Worm (Caenorhabditis elegans) whole organism, L1 larva: ENCODE data around the gene act-5.
A peak's percentile ranks its signal among the peaks of the same experiment; 100 is the strongest.

Source experiments
- C16A3.4 ChIP-seq: fragments of 150-350 bp; optimal IDR thresholded peaks from 2 replicates; lab custom pipeline; 2014; ENCODE audit warnings: missing biosample characterization, missing genetic modification characterization
- F16B12.6 ChIP-seq: fragments of 150-350 bp; optimal IDR thresholded peaks from 2 replicates; lab custom pipeline; 2014; ENCODE audit warnings: missing biosample characterization, missing genetic modification characterization
- ama-1 ChIP-seq: fragments of 150-350 bp; optimal IDR thresholded peaks from 2 replicates; lab custom pipeline; 2014
- ceh-63 ChIP-seq: fragments of 200-800 bp; sonication (Bioruptor generic); optimal IDR thresholded peaks from 2 replicates; lab custom pipeline; 2018; ENCODE audit warnings: mild to moderate bottlenecking, missing genetic modification characterization, missing compliant biosample characterization
- ceh-88 ChIP-seq: fragments of 200-800 bp; sonication (Bioruptor generic); IDR thresholded peaks from 2 replicates; pipeline ENCODE4 v1.3.6; 2022; ENCODE audit warnings: missing genetic modification characterization, missing compliant biosample characterization
- ceh-90 ChIP-seq: sonication (generic microtip); optimal IDR thresholded peaks from 2 replicates; lab custom pipeline; 2016; ENCODE audit warnings: missing genetic modification characterization, missing compliant biosample characterization
- efl-3 ChIP-seq: fragments of 200-800 bp; sonication (Bioruptor generic); optimal IDR thresholded peaks from 2 replicates; lab custom pipeline; 2018; ENCODE audit warnings: mild to moderate bottlenecking, missing genetic modification characterization, missing compliant biosample characterization
- elt-2 ChIP-seq: sonication (generic microtip); optimal IDR thresholded peaks from 2 replicates; lab custom pipeline; 2016; ENCODE audit warnings: missing genetic modification characterization, mild to moderate bottlenecking, inconsistent platforms, missing compliant biosample characterization, missing genetic modification reagents
- ets-5 ChIP-seq: fragments of 200-800 bp; sonication (Bioruptor generic); IDR thresholded peaks from 2 replicates; pipeline ENCODE4 v1.3.6; 2022; ENCODE audit warnings: missing genetic modification characterization, missing compliant biosample characterization
- fkh-10 ChIP-seq: sonication (generic microtip); optimal IDR thresholded peaks from 2 replicates; lab custom pipeline; 2017; ENCODE audit warnings: missing biosample characterization, missing genetic modification reagents, missing genetic modification characterization
- fkh-8 ChIP-seq: sonication (generic microtip); optimal IDR thresholded peaks from 2 replicates; lab custom pipeline; 2016; ENCODE audit warnings: mild to moderate bottlenecking, missing genetic modification characterization, missing compliant biosample characterization
- lin-14 ChIP-seq: fragments of 200-800 bp; sonication (Bioruptor generic); optimal IDR thresholded peaks from 2 replicates; lab custom pipeline; 2018; ENCODE audit warnings: mild to moderate bottlenecking, missing genetic modification characterization, moderate library complexity, missing compliant biosample characterization
- lin-15B ChIP-seq: fragments of 150-350 bp; sonication (generic microtip); optimal IDR thresholded peaks from 3 replicates; lab custom pipeline; 2014; ENCODE audit warnings: missing biosample characterization, missing genetic modification characterization
- lin-35 ChIP-seq, 2 experiments: fragments of 150-350 bp; optimal IDR thresholded peaks; 2 replicates each; lab custom pipeline; 2014; ENCODE audit warnings: missing biosample characterization in 2 of 2, missing genetic modification characterization in 2 of 2, missing genetic modification reagents in 2 of 2
- lin-39 ChIP-seq: fragments of 150-350 bp; optimal IDR thresholded peaks from 2 replicates; lab custom pipeline; 2014; ENCODE audit warnings: missing biosample characterization, missing genetic modification reagents, missing genetic modification characterization
- lsy-2 ChIP-seq, 2 experiments: fragments of 150-350 bp; optimal IDR thresholded peaks; 2 replicates each; lab custom pipeline; 2014; ENCODE audit warnings: missing biosample characterization in 2 of 2, missing genetic modification characterization in 2 of 2
- mab-9 ChIP-seq: fragments of 200-800 bp; sonication (Bioruptor generic); IDR thresholded peaks from 2 replicates; pipeline ENCODE4 v1.3.6; 2022; ENCODE audit warnings: missing genetic modification reagents, missing genetic modification characterization, missing compliant biosample characterization
- mdl-1 ChIP-seq, 2 experiments: fragments of 150-350 bp; optimal IDR thresholded peaks; 2 replicates each; lab custom pipeline; 2014 to 2017; ENCODE audit warnings: missing biosample characterization in 2 of 2, missing genetic modification characterization in 2 of 2, inconsistent platforms in 1 of 2
- mef-2 ChIP-seq: fragments of 150-350 bp; optimal IDR thresholded peaks from 2 replicates; lab custom pipeline; 2014; ENCODE audit warnings: missing biosample characterization, missing genetic modification characterization
- mep-1 ChIP-seq: fragments of 150-350 bp; optimal IDR thresholded peaks from 2 replicates; lab custom pipeline; 2014; ENCODE audit warnings: missing biosample characterization, missing genetic modification characterization
- nhr-11 ChIP-seq: fragments of 150-350 bp; optimal IDR thresholded peaks from 2 replicates; lab custom pipeline; 2014; ENCODE audit warnings: missing biosample characterization, missing genetic modification characterization
- nhr-71 ChIP-seq: sonication (generic microtip); optimal IDR thresholded peaks from 2 replicates; lab custom pipeline; 2016; ENCODE audit warnings: mild to moderate bottlenecking, missing genetic modification characterization, moderate library complexity, missing compliant biosample characterization
- nhr-77 ChIP-seq: fragments of 150-350 bp; optimal IDR thresholded peaks from 2 replicates; lab custom pipeline; 2014; ENCODE audit warnings: missing biosample characterization, missing genetic modification characterization
- nhr-84 ChIP-seq: sonication (generic microtip); optimal IDR thresholded peaks from 2 replicates; lab custom pipeline; 2017; ENCODE audit warnings: missing biosample characterization, missing genetic modification characterization
- nhr-85 ChIP-seq: sonication (generic microtip); peaks from one replicate; lab custom pipeline; 2016; ENCODE audit warnings: missing genetic modification characterization, inconsistent platforms, missing compliant biosample characterization
- nhr-90 ChIP-seq: sonication (generic microtip); optimal IDR thresholded peaks from 2 replicates; lab custom pipeline; 2016; ENCODE audit warnings: mild to moderate bottlenecking, missing genetic modification characterization, missing compliant biosample characterization; ENCODE audit not compliant: poor library complexity
- pag-3 ChIP-seq: sonication (generic microtip); optimal IDR thresholded peaks from 2 replicates; lab custom pipeline; 2017; ENCODE audit warnings: missing genetic modification characterization, mild to moderate bottlenecking, missing compliant biosample characterization, antibody characterized with exemption, borderline replicate concordance; ENCODE audit not compliant: insufficient read depth
- pqm-1 ChIP-seq: sonication (generic microtip); optimal IDR thresholded peaks from 3 replicates; lab custom pipeline; 2017; ENCODE audit warnings: missing biosample characterization, missing genetic modification characterization
- skn-1 ChIP-seq: fragments of 150-350 bp; optimal IDR thresholded peaks from 2 replicates; lab custom pipeline; 2014; ENCODE audit warnings: missing biosample characterization, missing genetic modification characterization
- snu-23 ChIP-seq: sonication (generic microtip); optimal IDR thresholded peaks from 2 replicates; lab custom pipeline; 2016; ENCODE audit warnings: missing genetic modification characterization, missing compliant biosample characterization
- swsn-7 ChIP-seq: sonication (generic microtip); optimal IDR thresholded peaks from 2 replicates; lab custom pipeline; 2016; ENCODE audit warnings: missing genetic modification characterization, missing compliant biosample characterization
- tbx-2 ChIP-seq: sonication (generic microtip); optimal IDR thresholded peaks from 2 replicates; lab custom pipeline; 2016; ENCODE audit warnings: missing genetic modification characterization, missing compliant biosample characterization
- unc-130 ChIP-seq: fragments of 150-350 bp; optimal IDR thresholded peaks from 2 replicates; lab custom pipeline; 2017; ENCODE audit warnings: missing biosample characterization, missing genetic modification characterization, inconsistent platforms
- unc-30 ChIP-seq: sonication (generic microtip); optimal IDR thresholded peaks from 2 replicates; lab custom pipeline; 2017; ENCODE audit warnings: missing biosample characterization, missing genetic modification characterization
- unc-98 ChIP-seq: fragments of 200-800 bp; sonication (Bioruptor generic); IDR thresholded peaks from 2 replicates; pipeline ENCODE4 v1.3.6; 2022; ENCODE audit warnings: missing genetic modification characterization, missing compliant biosample characterization
- vab-15 ChIP-seq: sonication (generic microtip); optimal IDR thresholded peaks from 2 replicates; lab custom pipeline; 2017; ENCODE audit warnings: missing genotype, mild to moderate bottlenecking, missing genetic modification characterization, missing compliant biosample characterization
- zag-1 ChIP-seq: fragments of 150-350 bp; optimal IDR thresholded peaks from 2 replicates; lab custom pipeline; 2014; ENCODE audit warnings: missing biosample characterization, missing genetic modification characterization
- zip-4 ChIP-seq: fragments of 200-800 bp; sonication (Bioruptor generic); optimal IDR thresholded peaks from 2 replicates; lab custom pipeline; 2018; ENCODE audit warnings: mild to moderate bottlenecking, missing genetic modification characterization, moderate library complexity, missing compliant biosample characterization
- ztf-11 ChIP-seq, 2 experiments: sonication (generic microtip); optimal IDR thresholded peaks; 2 replicates each; lab custom pipeline; 2016 to 2017; ENCODE audit warnings: missing genetic modification characterization in 2 of 2, missing biosample characterization in 1 of 2, missing compliant biosample characterization in 1 of 2
- ztf-4 ChIP-seq: fragments of 150-350 bp; optimal IDR thresholded peaks from 2 replicates; lab custom pipeline; 2014; ENCODE audit warnings: missing biosample characterization, missing genetic modification characterization

The act-5 gene

ce11 chrIII:13626692-13627091, 20.8 kb upstream of the act-5 start, which contains the start of gene T12D8.5:
Gene T12D8.5 (minus strand): TSS chrIII:13626786.
- TF ChIP-seq lin-35 (GFP tag; optimal IDR thresholded peaks at IDR 0.05; lab: Kevin White, UChicago): peak in 1 of 2 experiments; percentile 27
- TF ChIP-seq pag-3 (tag; lab: Kevin White, UChicago): no peak
- TF ChIP-seq tbx-2 (tag; lab: Kevin White, UChicago): no peak
- TF ChIP-seq pqm-1 (tag; lab: Kevin White, UChicago): no peak
- no peak for TF ChIP-seq nhr-84 (tag; lab: Kevin White, UChicago)
- TF ChIP-seq ets-5 (GFP tag; lab: Robert Waterston, UW): no peak
- no peak for TF ChIP-seq ceh-90
- TF ChIP-seq vab-15 (tag; lab: Kevin White, UChicago): no peak
- no peak for TF ChIP-seq nhr-77 (tag; lab: Kevin White, UChicago)
- TF ChIP-seq zip-4: no peak
- no peak for TF ChIP-seq unc-30
- TF ChIP-seq nhr-71 (tag; lab: Kevin White, UChicago): peak; percentile 12
- TF ChIP-seq swsn-7 (tag; lab: Kevin White, UChicago): no peak
- no peak for TF ChIP-seq ztf-4
- TF ChIP-seq ztf-11 (tag; optimal IDR thresholded peaks at IDR 0.05; lab: Kevin White, UChicago): no peak
- peak in 1 of 2 experiments; percentile 31 for TF ChIP-seq mdl-1 (tag; optimal IDR thresholded peaks at IDR 0.05; lab: Kevin White, UChicago)
- no peak for TF ChIP-seq ama-1
- no peak for TF ChIP-seq lin-14 (GFP tag; lab: Kevin White, UChicago)
- TF ChIP-seq zag-1: no peak
- no peak for TF ChIP-seq lsy-2 (tag; optimal IDR thresholded peaks at IDR 0.05; lab: Kevin White, UChicago)
- no peak for TF ChIP-seq ceh-88 (GFP tag; lab: Robert Waterston, UW)
- peak; percentile 85 for TF ChIP-seq elt-2 (tag; lab: Kevin White, UChicago)
- TF ChIP-seq unc-130 (tag; lab: Kevin White, UChicago): no peak
- no peak for TF ChIP-seq mab-9 (GFP tag; lab: Robert Waterston, UW)
- no peak for TF ChIP-seq nhr-85
- TF ChIP-seq lin-15B: no peak

DNA sequence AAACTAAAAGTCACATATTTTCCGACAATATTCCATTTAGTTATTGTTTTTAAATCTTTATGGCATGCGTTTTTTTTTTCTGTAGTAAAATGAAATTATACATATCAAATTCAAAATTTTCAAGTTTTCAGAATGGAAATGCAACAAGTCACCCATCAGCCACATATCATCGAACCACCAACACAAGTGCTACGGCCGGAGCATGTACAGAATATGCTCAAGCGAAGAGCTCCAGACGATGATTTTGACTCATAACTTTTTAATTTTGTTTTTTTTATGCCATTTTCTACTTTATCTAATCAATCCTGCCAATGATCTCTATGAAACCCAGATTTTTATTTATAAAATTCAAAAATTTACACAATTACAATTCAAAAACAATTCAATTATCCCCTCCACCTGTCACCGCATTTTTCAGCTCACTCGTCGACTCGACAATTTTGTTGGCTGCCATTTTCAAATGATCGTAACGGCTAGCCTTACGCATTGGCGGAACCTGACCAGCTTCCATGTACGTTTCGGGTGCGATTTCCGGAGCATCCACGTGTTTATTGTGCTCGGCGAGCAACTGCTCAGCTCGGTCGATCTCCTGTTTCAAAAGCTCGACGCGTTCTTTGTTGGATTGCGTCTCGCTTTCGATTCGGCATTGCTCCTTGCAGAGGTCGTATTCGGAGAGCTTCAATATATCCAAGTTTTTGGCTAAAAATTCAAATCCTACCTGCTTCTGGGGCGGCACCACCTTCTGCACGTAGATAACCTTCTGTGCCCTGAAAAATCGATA, 20.0 kb upstream of the act-5 start:
- TF ChIP-seq swsn-7 (tag; lab: Kevin White, UChicago) (no peak), unc-98 (GFP tag; lab: Robert Waterston, UW) (no peak), vab-15 (tag; lab: Kevin White, UChicago) (no peak), elt-2 (tag; lab: Kevin White, UChicago) (peak; percentile 4), fkh-10 (no peak), lin-39 (tag; lab: Kevin White, UChicago) (no peak), skn-1 (no peak), ceh-63 (GFP tag; lab: Kevin White, UChicago) (peak; percentile 62), snu-23 (GFP tag; lab: Kevin White, UChicago) (no peak), fkh-8 (no peak), F16B12.6 (tag; lab: Kevin White, UChicago) (no peak), efl-3 (no peak), nhr-77 (tag; lab: Kevin White, UChicago) (no peak), lsy-2 (tag; optimal IDR thresholded peaks at IDR 0.05; lab: Kevin White, UChicago) (no peak), mef-2 (tag; lab: Kevin White, UChicago) (no peak), nhr-90 (tag; lab: Kevin White, UChicago) (peak; percentile 16), mep-1 (tag; lab: Kevin White, UChicago) (no peak), unc-130 (tag; lab: Kevin White, UChicago) (no peak), ama-1 (peak; percentile 26), nhr-11 (tag; lab: Kevin White, UChicago) (no peak), C16A3.4 (tag; lab: Kevin White, UChicago) (no peak), pag-3 (tag; lab: Kevin White, UChicago) (no peak)
- TF ChIP-seq, all 84 proteins: peak for 4
